Fruit fly (Drosophila melanogaster): ENCODE data around the gene Culd.

dm6 chr3L:8338921-8339320, 17.2 kb downstream of the Culd start, which contains the start of gene Pex2:
- TF ChIP-seq EcR (GFP tag; optimal IDR thresholded peaks at IDR 0.05) (no peak), usp (GFP tag; optimal IDR thresholded peaks at IDR 0.05) (no peak), pan (optimal IDR thresholded peaks at IDR 0.05) (no peak)

Measured in whole organism.